Worm (Caenorhabditis elegans): ENCODE results near the gene F20B6.4.

F20B6.4 gene

DNA sequence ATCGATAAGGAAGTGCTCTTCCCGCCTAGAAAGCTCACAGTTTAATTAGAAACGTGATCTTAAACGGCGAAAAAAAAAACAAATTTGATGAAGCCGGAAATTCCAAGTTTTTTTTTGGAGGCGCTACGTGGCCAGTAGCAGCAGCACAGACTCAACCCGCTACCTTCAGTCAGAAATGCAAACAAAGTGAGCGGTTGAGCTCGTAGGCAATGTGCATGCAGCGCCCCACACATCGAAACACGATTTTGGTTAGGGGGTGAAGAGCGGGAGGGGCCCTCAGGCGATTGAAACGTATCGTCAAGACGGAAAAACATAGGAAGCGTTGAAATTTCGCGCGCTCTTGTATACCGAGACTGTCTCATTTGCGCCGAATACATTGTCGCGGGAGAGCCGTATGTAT, 45.1 kb downstream of the F20B6.4 start:
- no peak for TF ChIP-seq nhr-28 (tag; optimal IDR thresholded peaks at IDR 0.05)
- TF ChIP-seq drap-1 (GFP tag; optimal IDR thresholded peaks at IDR 0.05) = peak; percentile 17

DNA sequence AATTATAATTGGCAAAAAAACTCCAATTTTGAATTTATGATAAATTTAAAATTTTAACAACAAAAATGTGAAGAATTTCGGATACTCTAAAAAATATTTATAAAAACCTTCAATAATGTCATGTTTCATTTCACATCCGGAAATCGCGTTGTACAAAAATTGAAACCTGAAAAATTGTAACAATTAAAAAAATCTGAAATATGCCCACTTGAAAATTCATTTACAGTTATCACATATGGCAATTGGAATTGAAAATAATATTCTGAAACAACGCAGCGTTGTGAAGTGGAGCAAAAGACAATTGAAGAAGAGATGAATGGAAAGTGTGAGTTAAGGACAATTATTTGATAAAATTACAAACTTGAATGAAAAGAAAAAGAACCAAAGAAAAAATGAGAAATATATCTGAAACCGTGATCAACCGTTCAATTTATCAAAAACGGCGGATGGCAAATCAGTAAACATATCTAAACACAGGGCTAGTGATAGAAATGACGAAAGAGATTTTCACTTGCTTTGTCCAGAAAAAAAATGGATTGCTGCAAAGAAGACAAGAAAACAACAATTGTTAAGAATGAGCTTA, 47.8 kb downstream of the F20B6.4 start:
- TF ChIP-seq ces-1 (GFP tag; optimal IDR thresholded peaks at IDR 0.05) (no peak), cnd-1 (tag; optimal IDR thresholded peaks at IDR 0.05) (no peak), lin-32 (GFP tag; optimal IDR thresholded peaks at IDR 0.05) (no peak), mep-1 (tag; optimal IDR thresholded peaks at IDR 0.05) (no peak), flh-1 (GFP tag; optimal IDR thresholded peaks at IDR 0.05) (no peak), unc-120 (tag; optimal IDR thresholded peaks at IDR 0.05; ENCODE audit: poor library complexity, severe bottlenecking) (no peak), unc-62 (GFP tag; optimal IDR thresholded peaks at IDR 0.05) (no peak), unc-39 (tag; optimal IDR thresholded peaks at IDR 0.05) (no peak), ham-2 (GFP tag; optimal IDR thresholded peaks at IDR 0.05) (no peak), lin-13 (tag; optimal IDR thresholded peaks at IDR 0.05) (no peak), pha-4 (tag; optimal IDR thresholded peaks at IDR 0.05) (no peak), nhr-237 (tag; optimal IDR thresholded peaks at IDR 0.05) (no peak), tbx-8 (GFP tag; optimal IDR thresholded peaks at IDR 0.05) (no peak), drap-1 (GFP tag; optimal IDR thresholded peaks at IDR 0.05) (no peak), nhr-12 (tag; optimal IDR thresholded peaks at IDR 0.05) (no peak), ceh-39 (tag; optimal IDR thresholded peaks at IDR 0.05) (no peak), sem-2 (GFP tag; optimal IDR thresholded peaks at IDR 0.05) (no peak)

DNA sequence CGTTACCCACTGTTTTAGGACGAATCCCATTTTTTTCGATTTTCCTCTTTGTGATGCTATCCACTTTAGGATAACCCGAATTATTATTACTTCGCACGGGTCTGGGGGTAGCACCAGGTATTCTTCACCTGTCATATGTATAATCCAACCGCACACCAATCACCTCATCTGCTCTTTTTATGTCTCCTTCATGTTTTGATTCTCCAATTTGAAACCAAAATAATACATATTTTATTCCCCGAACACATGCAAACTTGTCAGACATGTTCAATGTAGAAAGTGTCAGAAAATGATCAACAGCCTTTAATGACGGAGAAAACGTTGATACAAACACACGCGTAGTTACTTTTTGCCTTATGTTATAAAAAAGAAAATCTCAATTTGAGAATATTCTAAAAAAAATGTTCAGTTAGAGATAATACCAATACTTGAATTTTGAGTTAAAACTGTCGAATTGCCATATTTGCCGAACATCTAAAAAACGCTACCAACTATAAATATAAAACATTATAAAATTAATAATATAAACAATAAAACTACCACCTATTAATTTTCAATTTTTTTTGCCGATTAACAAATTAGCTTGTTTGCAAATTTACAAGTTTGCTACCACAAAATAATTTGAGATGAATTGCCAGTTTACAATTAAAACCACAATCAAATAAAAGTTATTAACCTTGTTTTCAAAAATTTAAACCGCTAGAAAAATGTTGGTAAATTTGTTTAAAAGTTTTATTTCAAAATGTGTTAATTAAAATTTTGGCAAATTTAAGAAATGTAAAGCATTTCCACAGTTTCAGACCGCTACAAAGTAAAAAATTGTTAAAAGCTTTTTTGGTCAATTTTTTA, 48.5 kb downstream of the F20B6.4 start:
- TF ChIP-seq mab-5 (tag; optimal IDR thresholded peaks at IDR 0.05) (no peak), pha-4 (tag; optimal IDR thresholded peaks at IDR 0.05) (no peak), ceh-43 (GFP tag; optimal IDR thresholded peaks at IDR 0.05) (no peak), snpc-4 (tag; optimal IDR thresholded peaks at IDR 0.05) (no peak), ces-1 (GFP tag; optimal IDR thresholded peaks at IDR 0.05) (peak; percentile 18), mls-2 (tag; optimal IDR thresholded peaks at IDR 0.05) (no peak), nhr-12 (tag; optimal IDR thresholded peaks at IDR 0.05) (no peak), bed-3 (GFP tag; optimal IDR thresholded peaks at IDR 0.05) (no peak)

DNA sequence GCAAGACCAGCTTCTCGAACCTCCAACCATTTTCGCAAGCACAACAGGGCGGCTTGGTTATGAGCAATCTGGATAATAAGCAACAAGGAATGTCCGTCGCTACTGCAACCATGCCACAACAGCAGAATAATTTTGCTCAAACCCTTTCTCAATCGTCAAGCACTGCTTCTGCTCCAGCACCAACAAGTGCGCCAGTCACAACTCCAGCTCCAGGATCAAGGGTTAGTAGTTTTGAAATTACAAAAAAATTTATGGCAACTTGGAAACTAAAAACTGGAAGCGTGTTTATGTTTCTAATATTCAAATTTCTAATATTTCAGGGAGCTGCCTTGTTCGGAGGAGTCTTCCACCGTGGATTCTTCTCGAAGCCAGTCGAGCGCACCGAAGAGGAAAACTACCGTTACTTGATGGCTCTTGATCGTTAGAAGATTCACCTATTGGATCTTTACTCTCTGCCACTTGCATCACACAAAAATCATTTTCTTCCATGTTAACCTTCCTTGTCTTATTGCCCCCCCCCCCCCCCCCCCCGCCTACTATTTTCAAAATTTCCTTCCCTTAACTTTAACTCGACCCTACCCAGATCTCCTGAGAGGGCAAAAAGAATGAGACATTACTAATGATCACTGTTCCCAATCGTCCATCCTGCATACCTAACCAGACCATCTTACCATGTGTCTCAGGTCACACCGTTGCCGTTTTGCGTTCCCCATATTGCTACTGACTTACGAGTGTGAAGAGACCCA, 49.4 kb downstream of the F20B6.4 start:
- no peak for TF ChIP-seq ztf-11 (tag; optimal IDR thresholded peaks at IDR 0.05)
- peak; percentile 12 for TF ChIP-seq M03D4.4 (tag; optimal IDR thresholded peaks at IDR 0.05)
- TF ChIP-seq nhr-237 (tag; optimal IDR thresholded peaks at IDR 0.05) = no peak
- TF ChIP-seq mep-1 (tag; optimal IDR thresholded peaks at IDR 0.05) = no peak

DNA sequence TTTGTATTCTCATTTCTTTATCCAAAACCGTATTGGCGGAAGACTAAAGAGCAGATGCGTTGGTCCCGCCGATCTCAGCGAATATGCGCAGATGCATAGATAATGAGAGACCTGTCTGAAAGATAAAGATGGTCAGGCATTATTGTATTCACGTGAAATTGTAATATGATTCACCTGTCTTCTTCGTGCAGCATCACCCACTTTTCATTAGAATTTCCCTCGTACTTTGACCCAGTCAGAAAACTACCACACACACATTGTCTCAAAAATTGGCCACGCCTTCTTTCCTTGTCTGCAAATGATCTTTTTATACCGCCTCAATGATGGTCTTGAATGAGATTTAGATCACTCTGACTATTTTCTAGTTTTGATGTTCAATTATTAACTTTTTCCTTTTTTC, 50.3 kb downstream of the F20B6.4 start:
- TF ChIP-seq elt-1 (tag; optimal IDR thresholded peaks at IDR 0.05; ENCODE audit: borderline replicate concordance, insufficient read depth) (peak; percentile 79), mab-5 (tag; optimal IDR thresholded peaks at IDR 0.05) (no peak)

DNA sequence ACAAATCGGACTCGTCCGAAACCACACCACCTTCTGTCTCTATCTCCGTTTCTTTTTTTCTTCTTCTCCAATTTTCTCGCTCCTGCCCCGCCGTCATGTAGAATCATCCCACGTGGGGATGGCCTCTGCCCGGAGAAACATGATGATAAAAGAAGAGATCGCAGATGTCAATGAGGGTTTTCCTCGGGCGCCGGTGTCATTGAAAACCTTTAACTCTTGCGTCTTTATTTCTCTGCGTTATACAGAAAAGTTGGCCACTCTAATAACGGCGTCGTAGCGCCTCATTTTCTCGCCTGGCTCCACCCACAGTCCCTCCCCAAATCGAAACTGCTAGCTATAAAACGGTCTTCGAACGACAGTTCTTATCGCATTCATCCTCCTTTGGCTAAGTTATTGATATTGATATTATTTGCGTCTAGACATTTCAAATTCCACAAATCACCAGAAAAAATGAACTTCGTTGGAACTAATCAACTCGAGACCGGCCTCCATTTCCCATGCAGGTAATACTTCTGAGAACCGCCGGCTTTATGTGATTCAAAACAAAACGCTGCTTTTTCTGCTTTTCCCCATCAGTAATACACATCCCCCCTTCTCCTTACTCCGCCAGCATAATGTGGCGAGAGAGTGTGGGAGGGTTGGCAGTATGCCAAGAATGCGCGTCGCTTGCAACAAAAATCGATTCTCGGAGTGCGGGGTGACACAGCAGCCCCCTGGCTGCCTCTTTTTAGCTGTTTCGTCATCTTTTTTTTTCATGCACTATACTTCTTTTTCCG, 51.1 kb downstream of the F20B6.4 start:
- peak; percentile 2 for TF ChIP-seq ham-2 (GFP tag; optimal IDR thresholded peaks at IDR 0.05)
- no peak for TF ChIP-seq lsy-2 (tag; optimal IDR thresholded peaks at IDR 0.05)
- TF ChIP-seq mls-2 (tag; optimal IDR thresholded peaks at IDR 0.05) = peak; percentile 46
- TF ChIP-seq cnd-1 (tag; optimal IDR thresholded peaks at IDR 0.05) = peak; percentile 20
- TF ChIP-seq ceh-83 (GFP tag; optimal IDR thresholded peaks at IDR 0.05) = peak; percentile 46
- peak; percentile 40 for TF ChIP-seq ceh-39 (tag; optimal IDR thresholded peaks at IDR 0.05)
- TF ChIP-seq sptf-1 (tag; optimal IDR thresholded peaks at IDR 0.05) = peak; percentile 58
- TF ChIP-seq hlh-1 (tag; optimal IDR thresholded peaks at IDR 0.05) = peak; percentile 24
- TF ChIP-seq ztf-11 (tag; optimal IDR thresholded peaks at IDR 0.05) = no peak
- TF ChIP-seq ces-1 (GFP tag; optimal IDR thresholded peaks at IDR 0.05) = peak; percentile 59
- TF ChIP-seq elt-3 (tag; optimal IDR thresholded peaks at IDR 0.05) = no peak
- peak; percentile 1 for TF ChIP-seq mep-1 (tag; optimal IDR thresholded peaks at IDR 0.05)
- TF ChIP-seq nhr-28 (tag; optimal IDR thresholded peaks at IDR 0.05) = no peak
- peak; percentile 17 for TF ChIP-seq unc-120 (tag; optimal IDR thresholded peaks at IDR 0.05; ENCODE audit: poor library complexity, severe bottlenecking)
